Fruit fly (Drosophila melanogaster) whole organism, prepupa: ENCODE data around the gene pinta.

Source experiments
- Blimp-1 ChIP-seq: fragments of 200-800 bp; sonication (Bioruptor generic); optimal IDR thresholded peaks from 3 replicates; lab custom pipeline; 2017; ENCODE audit warnings: missing biosample characterization, missing genetic modification characterization, mild to moderate bottlenecking, moderate library complexity, missing genetic modification reagents
- CG10631 ChIP-seq: fragments of 200-800 bp; sonication (Bioruptor generic); optimal IDR thresholded peaks from 2 replicates; lab custom pipeline; 2016; ENCODE audit warnings: missing biosample characterization, missing genetic modification characterization
- CG11762 ChIP-seq: fragments of 200-800 bp; sonication (Bioruptor generic); optimal IDR thresholded peaks from 3 replicates; lab custom pipeline; 2016; ENCODE audit warnings: missing biosample characterization, missing genetic modification characterization; ENCODE audit not compliant: insufficient read depth
- CG11902 ChIP-seq: fragments of 200-800 bp; sonication (Bioruptor generic); optimal IDR thresholded peaks from 3 replicates; lab custom pipeline; 2016; ENCODE audit warnings: missing biosample characterization, missing genetic modification characterization
- CG3032 ChIP-seq: fragments of 200-800 bp; optimal IDR thresholded peaks from 2 replicates; lab custom pipeline; 2019; ENCODE audit warnings: missing biosample characterization, mild to moderate bottlenecking, missing genetic modification characterization, moderate library complexity
- CG31627 ChIP-seq: fragments of 200-800 bp; sonication (Bioruptor generic); optimal IDR thresholded peaks from 3 replicates; lab custom pipeline; 2016; ENCODE audit warnings: missing biosample characterization, missing genetic modification characterization
- CG32006 ChIP-seq: fragments of 200-800 bp; sonication (Bioruptor generic); optimal IDR thresholded peaks from 3 replicates; lab custom pipeline; 2017; ENCODE audit warnings: missing biosample characterization, mild to moderate bottlenecking, missing genetic modification characterization
- CG34406 ChIP-seq: fragments of 200-800 bp; sonication (Bioruptor generic); optimal IDR thresholded peaks from 3 replicates; lab custom pipeline; 2016; ENCODE audit warnings: missing biosample characterization, missing genetic modification characterization
- CG4318 ChIP-seq: fragments of 200-800 bp; sonication (Bioruptor generic); optimal IDR thresholded peaks from 3 replicates; lab custom pipeline; 2017; ENCODE audit warnings: missing biosample characterization, mild to moderate bottlenecking, missing genetic modification characterization
- CG6276 ChIP-seq: fragments of 200-800 bp; sonication (Bioruptor generic); optimal IDR thresholded peaks from 2 replicates; lab custom pipeline; 2017; ENCODE audit warnings: missing biosample characterization, mild to moderate bottlenecking, missing genetic modification characterization
- CG6792 ChIP-seq: fragments of 200-800 bp; sonication (Bioruptor generic); optimal IDR thresholded peaks from 3 replicates; lab custom pipeline; 2016; ENCODE audit warnings: missing biosample characterization, missing genetic modification characterization
- CG6808 ChIP-seq: fragments of 200-800 bp; sonication (Bioruptor generic); optimal IDR thresholded peaks from 3 replicates; lab custom pipeline; 2017; ENCODE audit warnings: missing biosample characterization, missing genetic modification characterization, mild to moderate bottlenecking, moderate library complexity, missing genetic modification reagents
- CG6854 ChIP-seq: fragments of 200-800 bp; sonication (Bioruptor generic); optimal IDR thresholded peaks from 2 replicates; lab custom pipeline; 2017; ENCODE audit warnings: missing biosample characterization, mild to moderate bottlenecking, missing genetic modification characterization
- CG8119 ChIP-seq: fragments of 200-800 bp; sonication (Bioruptor generic); IDR thresholded peaks from 3 replicates; pipeline ENCODE4 v1.3.6; 2022; ENCODE audit warnings: missing biosample characterization, missing genetic modification characterization
- Eip75B ChIP-seq: fragments of 200-800 bp; sonication (Bioruptor generic); optimal IDR thresholded peaks from 3 replicates; lab custom pipeline; 2016; ENCODE audit warnings: missing biosample characterization, missing genetic modification characterization
- Eip78C ChIP-seq: fragments of 200-800 bp; sonication (Bioruptor generic); peaks from one replicate; lab custom pipeline; 2016; ENCODE audit warnings: missing biosample characterization, missing genetic modification characterization
- Ets21C ChIP-seq: fragments of 200-800 bp; sonication (Bioruptor generic); optimal IDR thresholded peaks from 3 replicates; lab custom pipeline; 2016; ENCODE audit warnings: missing biosample characterization, missing genetic modification characterization
- Ets96B ChIP-seq: fragments of 200-800 bp; optimal IDR thresholded peaks from 2 replicates; lab custom pipeline; 2019; ENCODE audit warnings: missing biosample characterization, mild to moderate bottlenecking, missing genetic modification characterization, moderate library complexity
- Gug ChIP-seq: fragments of 200-800 bp; sonication (Bioruptor generic); IDR thresholded peaks from 2 replicates; pipeline ENCODE4 v1.3.6; 2022; ENCODE audit warnings: missing biosample characterization, missing genetic modification characterization
- Hr38 ChIP-seq: sonication (Bioruptor generic); optimal IDR thresholded peaks from 2 replicates; lab custom pipeline; 2016; ENCODE audit warnings: missing biosample characterization, missing genetic modification characterization
- Hr4 ChIP-seq: fragments of 200-800 bp; sonication (Bioruptor generic); optimal IDR thresholded peaks from 3 replicates; lab custom pipeline; 2016; ENCODE audit warnings: missing biosample characterization, missing genetic modification characterization
- Lpt ChIP-seq: fragments of 200-800 bp; sonication (Bioruptor generic); optimal IDR thresholded peaks from 3 replicates; lab custom pipeline; 2016; ENCODE audit warnings: missing biosample characterization, missing genetic modification characterization
- Sox14 ChIP-seq: fragments of 200-800 bp; sonication (Bioruptor generic); optimal IDR thresholded peaks from 3 replicates; lab custom pipeline; 2016; ENCODE audit warnings: missing biosample characterization, missing genetic modification characterization
- Sox15 ChIP-seq: fragments of 200-800 bp; sonication (Bioruptor generic); optimal IDR thresholded peaks from 3 replicates; lab custom pipeline; 2016; ENCODE audit warnings: missing biosample characterization, missing genetic modification characterization
- achi ChIP-seq: fragments of 200-800 bp; sonication (Bioruptor generic); optimal IDR thresholded peaks from 3 replicates; lab custom pipeline; 2016; ENCODE audit warnings: missing biosample characterization, missing genetic modification characterization
- acj6 ChIP-seq: fragments of 200-800 bp; sonication (Bioruptor generic); optimal IDR thresholded peaks from 3 replicates; lab custom pipeline; 2016; ENCODE audit warnings: missing biosample characterization, missing genetic modification characterization
- cyc ChIP-seq: fragments of 200-800 bp; sonication (Bioruptor generic); optimal IDR thresholded peaks from 3 replicates; lab custom pipeline; 2016; ENCODE audit warnings: missing biosample characterization, missing genetic modification characterization
- dac ChIP-seq: fragments of 200-800 bp; sonication (Bioruptor generic); optimal IDR thresholded peaks from 2 replicates; lab custom pipeline; 2017; ENCODE audit warnings: missing biosample characterization, mild to moderate bottlenecking, missing genetic modification characterization
- eg ChIP-seq: fragments of 200-800 bp; sonication (Bioruptor generic); IDR thresholded peaks from 3 replicates; pipeline ENCODE4 v1.3.6; 2022; ENCODE audit warnings: missing biosample characterization, missing genetic modification characterization
- esn ChIP-seq: fragments of 200-800 bp; sonication (Bioruptor generic); optimal IDR thresholded peaks from 2 replicates; lab custom pipeline; 2016; ENCODE audit warnings: missing biosample characterization, mild to moderate bottlenecking, missing genetic modification characterization, moderate library complexity
- fkh ChIP-seq: fragments of 200-800 bp; sonication (Bioruptor generic); optimal IDR thresholded peaks from 3 replicates; lab custom pipeline; 2017; ENCODE audit warnings: missing biosample characterization, mild to moderate bottlenecking, missing genetic modification characterization, moderate library complexity
- lz ChIP-seq: fragments of 200-800 bp; sonication (Bioruptor generic); optimal IDR thresholded peaks from 3 replicates; lab custom pipeline; 2016; ENCODE audit warnings: missing biosample characterization, missing genetic modification characterization
- net ChIP-seq: fragments of 200-800 bp; sonication (Bioruptor generic); optimal IDR thresholded peaks from 3 replicates; lab custom pipeline; 2016; ENCODE audit warnings: missing biosample characterization, missing genetic modification characterization
- pdm3 ChIP-seq: fragments of 200-800 bp; sonication (Bioruptor generic); optimal IDR thresholded peaks from 3 replicates; lab custom pipeline; 2016; ENCODE audit warnings: missing biosample characterization, missing genetic modification characterization
- spab ChIP-seq: fragments of 200-800 bp; sonication (Bioruptor generic); optimal IDR thresholded peaks from 2 replicates; lab custom pipeline; 2017; ENCODE audit warnings: missing biosample characterization, mild to moderate bottlenecking, missing genetic modification characterization, missing genetic modification reagents
- svp ChIP-seq: fragments of 200-800 bp; sonication (Bioruptor generic); peaks from one replicate; lab custom pipeline; 2016; ENCODE audit warnings: missing biosample characterization, missing genetic modification characterization
- topi ChIP-seq: fragments of 200-800 bp; sonication (Bioruptor generic); optimal IDR thresholded peaks from 3 replicates; lab custom pipeline; 2016; ENCODE audit warnings: missing biosample characterization, missing genetic modification characterization
- vri ChIP-seq: fragments of 200-800 bp; sonication (Bioruptor generic); optimal IDR thresholded peaks from 3 replicates; lab custom pipeline; 2016; ENCODE audit warnings: missing biosample characterization, mild to moderate bottlenecking, missing genetic modification characterization

pinta gene

dm6 chr3R:22465138-22465537 lies 40.4 kb upstream of the pinta start:
- no peak for TF ChIP-seq Blimp-1 (GFP tag; lab: Kevin White, UChicago)
- peak; percentile 32 for TF ChIP-seq vri
- no peak for TF ChIP-seq CG6276 (GFP tag; lab: Kevin White, UChicago)
- TF ChIP-seq svp (GFP tag; lab: Kevin White, UChicago), result peak; percentile 97
- TF ChIP-seq dac (GFP tag; lab: Kevin White, UChicago), result no peak
- no peak for TF ChIP-seq CG11762
- TF ChIP-seq Lpt, result no peak

dm6 chr3R:22464611-22465113 lies 39.9 kb upstream of the pinta start, which contains the start of gene CG7054:
TSS of gene CG7054 (plus strand) at chr3R:22464985.
- TF ChIP-seq Sox15, result no peak
- TF ChIP-seq Eip78C, result peak; percentile 76
- peak; percentile 19 for TF ChIP-seq Sox14
- TF ChIP-seq CG6854 (GFP tag; lab: Kevin White, UChicago), result no peak
- TF ChIP-seq esn (GFP tag; lab: Kevin White, UChicago), result peak; percentile 40
- 0 out of 2 replicates have a peak, but pooled peaks have one; percentile 13 for TF ChIP-seq Gug (GFP tag; lab: Robert Waterston, UW)

- TF ChIP-seq CG31627 (GFP tag; lab: Kevin White, UChicago), result no peak
- TF ChIP-seq cyc (GFP tag; lab: Kevin White, UChicago), result no peak
- no peak for TF ChIP-seq CG8119 (GFP tag; lab: Robert Waterston, UW)
- TF ChIP-seq topi, result peak; percentile 7
- TF ChIP-seq esn (GFP tag; lab: Kevin White, UChicago), result peak; percentile 12
- TF ChIP-seq CG10631 (GFP tag; lab: Kevin White, UChicago), result peak; percentile 21
- TF ChIP-seq Eip78C, result peak; percentile 21
- peak; percentile 73 for TF ChIP-seq svp (GFP tag; lab: Kevin White, UChicago)
- TF ChIP-seq vri, result no peak
- TF ChIP-seq Hr4 (GFP tag; lab: Kevin White, UChicago), result no peak
- TF ChIP-seq lz (GFP tag; lab: Kevin White, UChicago), result no peak
- TF ChIP-seq Sox14, result no peak
Measured at dm6 chr3R:22461673-22462585, 37.2 kb upstream of the pinta start, which contains the start of the genes Rpn7 and AP-2mu. TSS of gene Rpn7 (minus strand) at chr3R:22462054. TSS of gene AP-2mu (plus strand) at chr3R:22462455.

DNA sequence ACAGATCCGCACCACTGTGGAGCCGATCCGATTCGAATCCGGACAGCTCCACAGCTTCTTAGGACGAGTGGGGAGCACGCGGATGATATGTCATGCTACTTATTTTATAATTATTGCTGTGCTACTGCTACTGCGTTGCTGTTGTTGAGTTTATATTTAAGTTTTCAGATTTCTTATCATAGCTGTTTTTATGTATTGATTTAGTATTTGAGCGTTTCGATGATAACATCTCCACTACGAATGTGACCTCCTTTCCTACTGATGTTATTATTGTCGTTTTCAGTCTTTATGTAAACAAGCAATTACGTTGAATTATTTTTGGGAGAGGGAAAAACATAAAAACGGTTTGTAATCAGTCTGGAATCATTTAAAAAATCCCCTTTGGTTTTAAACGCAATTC lies 31.3 kb upstream of the pinta start:
- TF ChIP-seq fkh (GFP tag; lab: Kevin White, UChicago) (peak; percentile 25), Ets96B (tag; lab: Kevin White, UChicago) (no peak), spab (no peak), Eip78C (peak; percentile 15)
- TF ChIP-seq, all 60 proteins: peak for 2

DNA sequence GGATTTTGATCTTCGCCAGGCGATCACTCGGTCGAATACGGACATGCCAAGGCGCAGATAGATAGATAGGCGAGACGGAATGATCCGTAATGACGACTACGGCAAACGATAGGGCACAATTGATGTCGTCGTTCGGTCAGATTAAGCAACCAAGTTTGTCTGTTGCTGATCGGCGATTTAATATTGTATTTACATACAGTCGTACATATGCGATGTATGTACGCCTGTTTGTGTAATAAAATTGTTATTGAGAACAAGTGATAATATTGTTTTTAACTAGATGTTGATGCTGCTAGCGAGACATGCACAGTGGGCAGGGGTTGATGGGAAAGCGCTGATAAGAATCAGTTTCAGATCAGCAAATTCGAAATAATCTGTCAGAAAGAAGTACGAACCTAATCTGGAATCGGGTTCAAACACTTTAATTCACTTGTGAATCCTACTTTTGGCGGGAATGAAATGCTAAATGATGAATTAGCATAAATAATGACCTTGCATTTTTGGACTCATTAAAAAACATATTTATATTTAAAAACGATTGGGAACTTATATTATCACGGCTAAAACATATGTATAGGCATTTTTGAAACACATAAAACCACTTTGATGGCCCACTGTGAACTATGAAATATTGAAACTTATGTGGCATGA lies 30.7 kb upstream of the pinta start:
- peak; percentile 52 for TF ChIP-seq Eip75B
- peak; percentile 52 for TF ChIP-seq achi (GFP tag; lab: Kevin White, UChicago)
- TF ChIP-seq acj6 (GFP tag; lab: Kevin White, UChicago), result no peak
- TF ChIP-seq cyc (GFP tag; lab: Kevin White, UChicago), result no peak
- TF ChIP-seq CG32006 (GFP tag; lab: Kevin White, UChicago), result peak; percentile 72
- TF ChIP-seq lz (GFP tag; lab: Kevin White, UChicago), result peak; percentile 9
- TF ChIP-seq CG6808, result peak; percentile 53
- TF ChIP-seq spab, result peak; percentile 54
- TF ChIP-seq CG3032 (tag; lab: Kevin White, UChicago), result peak; percentile 38
- TF ChIP-seq Eip78C, result peak; percentile 88
- peak; percentile 32 for TF ChIP-seq CG34406
- TF ChIP-seq CG11902, result peak; percentile 13
- peak; percentile 27 for TF ChIP-seq CG6276 (GFP tag; lab: Kevin White, UChicago)
- peak; percentile 38 for TF ChIP-seq CG6792 (GFP tag; lab: Kevin White, UChicago)
- no peak for TF ChIP-seq CG4318 (GFP tag; lab: Kevin White, UChicago)
- TF ChIP-seq pdm3 (GFP tag; lab: Kevin White, UChicago), result peak; percentile 34
- TF ChIP-seq net, result peak; percentile 26
- 0 out of 3 replicates have a peak, but pooled peaks have one; percentile 13 for TF ChIP-seq eg
- TF ChIP-seq Ets21C (GFP tag; lab: Kevin White, UChicago), result no peak
- peak; percentile 45 for TF ChIP-seq Ets96B (tag; lab: Kevin White, UChicago)
- peak; percentile 81 for TF ChIP-seq svp (GFP tag; lab: Kevin White, UChicago)
- TF ChIP-seq topi, result peak; percentile 2
- TF ChIP-seq dac (GFP tag; lab: Kevin White, UChicago), result no peak
- TF ChIP-seq Sox15, result no peak
- TF ChIP-seq CG8119 (GFP tag; lab: Robert Waterston, UW), result 0 out of 3 replicates have a peak, but pooled peaks have one; percentile 22
- no peak for TF ChIP-seq Blimp-1 (GFP tag; lab: Kevin White, UChicago)
- peak; percentile 32 for TF ChIP-seq Sox14
- no peak for TF ChIP-seq Hr38 (GFP tag; lab: Kevin White, UChicago)
